Worm (Caenorhabditis elegans) whole organism, L4 larva: Measurements from ENCODE around the gene srlf-32.

Experiments used
- D1046.2 ChIP-seq: fragments of 200-800 bp; sonication (Bioruptor generic); IDR thresholded peaks from 2 replicates; pipeline ENCODE4 v1.3.6; 2022; ENCODE audit warnings: missing genetic modification characterization, missing compliant biosample characterization
- F44E2.7 ChIP-seq: fragments of 200-800 bp; sonication (Bioruptor generic); IDR thresholded peaks from 2 replicates; pipeline ENCODE4 v2.1.2; 2022; ENCODE audit warnings: missing genetic modification characterization, missing compliant biosample characterization
- T20F7.1 ChIP-seq: fragments of 200-800 bp; sonication (Bioruptor generic); optimal IDR thresholded peaks from 2 replicates; lab custom pipeline; 2018; ENCODE audit warnings: mild to moderate bottlenecking, missing genetic modification characterization, missing compliant biosample characterization
- Y5F2A.4 ChIP-seq: fragments of 200-800 bp; sonication (Bioruptor generic); optimal IDR thresholded peaks from 2 replicates; lab custom pipeline; 2018; ENCODE audit warnings: mild to moderate bottlenecking, missing genetic modification characterization, missing compliant biosample characterization
- Y75B8A.6 ChIP-seq: fragments of 200-800 bp; sonication (Bioruptor generic); IDR thresholded peaks from 2 replicates; pipeline ENCODE4 v1.3.6; 2022; ENCODE audit warnings: missing genetic modification reagents, missing genetic modification characterization, missing compliant biosample characterization
- ZK337.2 ChIP-seq: fragments of 200-800 bp; sonication (Bioruptor generic); IDR thresholded peaks from 2 replicates; pipeline ENCODE4 v1.3.6; 2022; ENCODE audit warnings: missing genetic modification reagents, missing genetic modification characterization, missing compliant biosample characterization
- ZK546.5 ChIP-seq, 2 experiments: sonication (generic microtip); optimal IDR thresholded peaks; 2 replicates each; lab custom pipeline; 2017; ENCODE audit warnings: missing biosample characterization in 2 of 2, missing genetic modification characterization in 2 of 2
- aha-1 ChIP-seq: fragments of 150-350 bp; peaks from one replicate; lab custom pipeline; 2014; ENCODE audit warnings: missing biosample characterization, missing genetic modification characterization
- ama-1 ChIP-seq: fragments of 150-350 bp; optimal IDR thresholded peaks from 2 replicates; lab custom pipeline; 2014; ENCODE audit warnings: inconsistent platforms, mixed read lengths
- ceh-44 ChIP-seq: fragments of 200-800 bp; sonication (Bioruptor generic); IDR thresholded peaks from 2 replicates; pipeline ENCODE4 v1.3.6; 2022; ENCODE audit warnings: missing genetic modification reagents, missing genetic modification characterization, missing compliant biosample characterization
- ceh-62 ChIP-seq: sonication (generic microtip); optimal IDR thresholded peaks from 2 replicates; lab custom pipeline; 2017; ENCODE audit warnings: missing biosample characterization, missing genetic modification characterization
- ces-1 ChIP-seq: fragments of 150-350 bp; sonication (generic microtip); optimal IDR thresholded peaks from 4 replicates; lab custom pipeline; 2014; ENCODE audit warnings: missing biosample characterization, missing genetic modification reagents, missing genetic modification characterization
- cey-2 ChIP-seq: sonication (generic microtip); optimal IDR thresholded peaks from 3 replicates; lab custom pipeline; 2017; ENCODE audit warnings: missing genetic modification characterization, mild to moderate bottlenecking, missing compliant biosample characterization, antibody characterized with exemption, borderline replicate concordance; ENCODE audit not compliant: insufficient read depth
- daf-12 ChIP-seq: fragments of 150-350 bp; optimal IDR thresholded peaks from 2 replicates; lab custom pipeline; 2014; ENCODE audit warnings: missing biosample characterization, missing genetic modification reagents, missing genetic modification characterization
- duxl-1 ChIP-seq: sonication (generic microtip); optimal IDR thresholded peaks from 2 replicates; lab custom pipeline; 2016; ENCODE audit warnings: mild to moderate bottlenecking, missing genetic modification characterization, moderate library complexity, missing compliant biosample characterization; ENCODE audit not compliant: poor library complexity
- hif-1 ChIP-seq, 2 experiments: sonication (generic microtip); optimal IDR thresholded peaks; 2 replicates each; lab custom pipeline; 2016 to 2017; ENCODE audit warnings: missing compliant biosample characterization in 2 of 2, missing genetic modification characterization in 2 of 2, missing genetic modification reagents in 2 of 2, missing genotype in 2 of 2, mild to moderate bottlenecking in 1 of 2
- hlh-11 ChIP-seq: fragments of 200-800 bp; sonication (Bioruptor generic); optimal IDR thresholded peaks from 2 replicates; lab custom pipeline; 2018; ENCODE audit warnings: mild to moderate bottlenecking, missing genetic modification characterization, missing compliant biosample characterization
- hmg-1.1 ChIP-seq: fragments of 200-800 bp; sonication (Bioruptor generic); IDR thresholded peaks from 2 replicates; pipeline ENCODE4 v1.3.6; 2022; ENCODE audit warnings: missing genetic modification reagents, missing genetic modification characterization, missing compliant biosample characterization
- lin-29 ChIP-seq: fragments of 200-800 bp; sonication (Bioruptor generic); IDR thresholded peaks from 2 replicates; pipeline ENCODE4 v1.3.6; 2022; ENCODE audit warnings: missing genetic modification reagents, missing genetic modification characterization, missing compliant biosample characterization
- lsy-2 ChIP-seq, 2 experiments: fragments of 150-350 bp in 1 of 2; sonication (generic microtip) in 1 of 2; optimal IDR thresholded peaks; 2 replicates each; lab custom pipeline; 2014 to 2017; ENCODE audit warnings: missing biosample characterization in 2 of 2, missing genetic modification characterization in 2 of 2
- madf-9 ChIP-seq: fragments of 200-800 bp; sonication (Bioruptor generic); conservative IDR thresholded peaks from 2 replicates; pipeline ENCODE4 v1.3.6; 2022; ENCODE audit warnings: missing genetic modification reagents, missing genetic modification characterization, missing compliant biosample characterization
- mdl-1 ChIP-seq, 2 experiments: fragments of 150-350 bp in 1 of 2; sonication (generic microtip) in 1 of 2; optimal IDR thresholded peaks; 2 replicates each; lab custom pipeline; 2014 to 2017; ENCODE audit warnings: missing biosample characterization in 2 of 2, missing genetic modification characterization in 2 of 2
- mdt-29 ChIP-seq: fragments of 200-800 bp; sonication (Bioruptor generic); IDR thresholded peaks from 2 replicates; pipeline ENCODE4 v1.3.6; 2022; ENCODE audit warnings: missing genetic modification reagents, missing genetic modification characterization, missing compliant biosample characterization
- mep-1 ChIP-seq: fragments of 150-350 bp; sonication (generic microtip); optimal IDR thresholded peaks from 3 replicates; lab custom pipeline; 2014; ENCODE audit warnings: missing biosample characterization, missing genetic modification characterization
- mxl-3 ChIP-seq: fragments of 200-800 bp; sonication (Bioruptor generic); optimal IDR thresholded peaks from 2 replicates; lab custom pipeline; 2018; ENCODE audit warnings: mild to moderate bottlenecking, missing genetic modification characterization, missing compliant biosample characterization
- nhr-10 ChIP-seq: fragments of 150-350 bp; optimal IDR thresholded peaks from 2 replicates; lab custom pipeline; 2014; ENCODE audit warnings: missing biosample characterization, missing genetic modification characterization
- nhr-102 ChIP-seq: sonication (generic microtip); optimal IDR thresholded peaks from 2 replicates; lab custom pipeline; 2016; ENCODE audit warnings: mild to moderate bottlenecking, missing genetic modification characterization, moderate library complexity, missing compliant biosample characterization
- nhr-11 ChIP-seq: fragments of 150-350 bp; optimal IDR thresholded peaks from 2 replicates; lab custom pipeline; 2014; ENCODE audit warnings: missing biosample characterization, missing genetic modification characterization
- nhr-237 ChIP-seq: sonication (generic microtip); optimal IDR thresholded peaks from 2 replicates; lab custom pipeline; 2017; ENCODE audit warnings: missing biosample characterization, missing genetic modification characterization
- nhr-28 ChIP-seq: fragments of 150-350 bp; optimal IDR thresholded peaks from 2 replicates; lab custom pipeline; 2014; ENCODE audit warnings: missing biosample characterization, missing genetic modification characterization
- nhr-48 ChIP-seq: sonication (generic microtip); optimal IDR thresholded peaks from 2 replicates; lab custom pipeline; 2016; ENCODE audit warnings: mild to moderate bottlenecking, missing genetic modification characterization, missing compliant biosample characterization
- nhr-6 ChIP-seq: fragments of 150-350 bp; optimal IDR thresholded peaks from 2 replicates; lab custom pipeline; 2014; ENCODE audit warnings: missing biosample characterization, missing genetic modification characterization
- nhr-77 ChIP-seq: fragments of 150-350 bp; optimal IDR thresholded peaks from 2 replicates; lab custom pipeline; 2014; ENCODE audit warnings: missing biosample characterization, missing genetic modification characterization
- pha-4 ChIP-seq, 2 experiments: fragments of 150-350 bp in 1 of 2; fragments of 200-800 bp in 1 of 2; sonication (Bioruptor generic) in 1 of 2; IDR thresholded peaks in 1 of 2; optimal IDR thresholded peaks in 1 of 2; 2 replicates each; pipeline versions ENCODE4 v1.3.6 to Lab custom; 2014 to 2022; ENCODE audit warnings: missing genetic modification characterization in 2 of 2, missing genetic modification reagents in 2 of 2, missing biosample characterization in 1 of 2, missing compliant biosample characterization in 1 of 2
- php-3 ChIP-seq: fragments of 200-800 bp; sonication (Bioruptor generic); IDR thresholded peaks from 2 replicates; pipeline ENCODE4 v1.3.6; 2022; ENCODE audit warnings: missing genetic modification reagents, missing genetic modification characterization, missing compliant biosample characterization
- pqm-1 ChIP-seq: sonication (generic microtip); optimal IDR thresholded peaks from 2 replicates; lab custom pipeline; 2017; ENCODE audit warnings: missing biosample characterization, missing genetic modification characterization
- sdz-12 ChIP-seq: fragments of 200-800 bp; sonication (Bioruptor generic); optimal IDR thresholded peaks from 2 replicates; lab custom pipeline; 2018; ENCODE audit warnings: mild to moderate bottlenecking, missing genetic modification characterization, missing compliant biosample characterization
- skn-1 ChIP-seq: fragments of 150-350 bp; optimal IDR thresholded peaks from 2 replicates; lab custom pipeline; 2014; ENCODE audit warnings: missing biosample characterization, missing genetic modification characterization
- snpc-4 ChIP-seq: fragments of 150-350 bp; optimal IDR thresholded peaks from 2 replicates; lab custom pipeline; 2014; ENCODE audit warnings: missing biosample characterization, missing genetic modification characterization
- tag-97 ChIP-seq: fragments of 200-800 bp; sonication (Bioruptor generic); IDR thresholded peaks from 2 replicates; pipeline ENCODE4 v1.3.6; 2022; ENCODE audit warnings: missing genetic modification characterization, missing compliant biosample characterization
- tra-1 ChIP-seq: fragments of 200-800 bp; sonication (Bioruptor generic); IDR thresholded peaks from 2 replicates; pipeline ENCODE4 v1.3.6; 2022; ENCODE audit warnings: missing genetic modification reagents, missing genetic modification characterization, missing compliant biosample characterization
- unc-39 ChIP-seq: sonication (generic microtip); optimal IDR thresholded peaks from 2 replicates; lab custom pipeline; 2017; ENCODE audit warnings: missing biosample characterization, missing genetic modification characterization
- unc-62 ChIP-seq, 3 experiments: fragments of 150-350 bp in 1 of 3; sonication (generic microtip); optimal IDR thresholded peaks in 2 of 3; peaks in 1 of 3; 1 replicate in 1 of 3; 2 replicates in 2 of 3; lab custom pipeline; 2014 to 2017; ENCODE audit warnings: missing biosample characterization in 3 of 3, missing genetic modification characterization in 3 of 3, missing genetic modification reagents in 3 of 3, missing genotype in 1 of 3
- zfp-2 ChIP-seq: sonication (generic microtip); optimal IDR thresholded peaks from 2 replicates; lab custom pipeline; 2016; ENCODE audit warnings: mild to moderate bottlenecking, missing genetic modification characterization, missing compliant biosample characterization
- zfp-3 ChIP-seq: fragments of 200-800 bp; sonication (Bioruptor generic); conservative IDR thresholded peaks from 2 replicates; pipeline ENCODE4 v1.3.6; 2022; ENCODE audit warnings: missing genetic modification reagents, missing genetic modification characterization, missing compliant biosample characterization
- zip-2 ChIP-seq: fragments of 150-350 bp; optimal IDR thresholded peaks from 2 replicates; lab custom pipeline; 2014; ENCODE audit warnings: missing biosample characterization, missing genetic modification characterization
- ztf-7 ChIP-seq: fragments of 150-350 bp; optimal IDR thresholded peaks from 2 replicates; lab custom pipeline; 2014; ENCODE audit warnings: missing biosample characterization, missing genetic modification characterization

The srlf-32 gene

DNA sequence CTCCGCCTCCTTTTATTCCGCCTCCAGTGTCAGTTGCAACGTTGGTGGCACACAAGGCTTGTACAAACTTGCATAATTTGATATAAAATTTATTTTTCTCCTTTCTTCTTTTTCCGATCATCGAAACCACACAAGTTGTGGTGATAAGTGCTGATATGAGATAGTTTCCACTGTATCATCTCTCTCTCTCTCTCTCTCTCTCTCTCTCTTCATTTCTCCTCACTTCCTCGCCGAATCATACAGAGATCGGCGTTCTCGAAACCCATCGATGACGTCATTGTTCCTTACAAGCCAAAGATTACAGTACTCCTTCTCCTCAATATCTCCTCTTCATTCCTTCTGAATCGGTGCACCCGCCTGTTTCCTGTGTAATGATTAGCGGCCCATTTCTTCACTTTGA lies 26.5 kb upstream of the srlf-32 start, which contains the start of gene nhr-43:
Gene nhr-43, plus strand, starts transcription at position 233 of the 400 bp plus-strand sequence.
- TF ChIP-seq sdz-12 (GFP tag; lab: Kevin White, UChicago) (no peak), lin-29 (GFP tag; lab: Robert Waterston, UW) (no peak), cey-2 (no peak), mdl-1 (tag; optimal IDR thresholded peaks at IDR 0.05; lab: Kevin White, UChicago) (no peak), Y5F2A.4 (no peak), nhr-102 (no peak), nhr-77 (tag; lab: Kevin White, UChicago) (no peak), unc-62 (GFP tag; optimal IDR thresholded peaks at IDR 0.05 in 1 of 2; lab: Kevin White, UChicago) (no peak), unc-62 (tag; optimal IDR thresholded peaks at IDR 0.05; lab: Kevin White, UChicago) (no peak), nhr-48 (peak; percentile 68), hif-1 (tag; optimal IDR thresholded peaks at IDR 0.05; lab: Kevin White, UChicago) (no peak), mdt-29 (no peak), zfp-2 (tag; lab: Kevin White, UChicago) (no peak), hmg-1.1 (no peak), T20F7.1 (GFP tag; lab: Kevin White, UChicago) (no peak), zfp-3 (GFP tag; lab: Robert Waterston, UW) (no peak), pha-4 (GFP tag; IDR thresholded peaks at IDR 0.05; lab: Robert Waterston, UW) (no peak), pha-4 (tag; optimal IDR thresholded peaks at IDR 0.05; lab: Kevin White, UChicago) (no peak), nhr-10 (tag; lab: Kevin White, UChicago) (peak; percentile 33), aha-1 (tag; lab: Kevin White, UChicago) (peak; percentile 8), duxl-1 (tag; lab: Kevin White, UChicago) (no peak), tra-1 (0 out of 2 replicates have a peak, but pooled peaks have one; percentile 10), madf-9 (no peak), snpc-4 (tag; lab: Kevin White, UChicago) (no peak), pqm-1 (tag; lab: Kevin White, UChicago) (no peak), nhr-28 (tag; lab: Kevin White, UChicago) (peak; percentile 42), ZK546.5 (tag; optimal IDR thresholded peaks at IDR 0.05; lab: Kevin White, UChicago) (no peak), ces-1 (no peak), php-3 (GFP tag; lab: Robert Waterston, UW) (no peak), ZK337.2 (GFP tag; lab: Robert Waterston, UW) (no peak), D1046.2 (GFP tag; lab: Robert Waterston, UW) (no peak), F44E2.7 (GFP tag; lab: Robert Waterston, UW) (no peak), hlh-11 (tag; lab: Kevin White, UChicago) (peak; percentile 52), daf-12 (tag; lab: Kevin White, UChicago) (no peak), skn-1 (tag; lab: Kevin White, UChicago) (no peak), Y75B8A.6 (GFP tag; lab: Robert Waterston, UW) (no peak), ceh-44 (GFP tag; lab: Robert Waterston, UW) (no peak), ztf-7 (tag; lab: Kevin White, UChicago) (no peak), lsy-2 (tag; optimal IDR thresholded peaks at IDR 0.05; lab: Kevin White, UChicago) (peak in 1 of 2 experiments; percentile 42)

- peak in 1 of 2 experiments; percentile 90 for TF ChIP-seq unc-62 (GFP tag; optimal IDR thresholded peaks at IDR 0.05 in 1 of 2; lab: Kevin White, UChicago)
- no peak for TF ChIP-seq unc-62 (tag; optimal IDR thresholded peaks at IDR 0.05; lab: Kevin White, UChicago)
- TF ChIP-seq madf-9, result no peak
Observed at ce11 chrIV:11900399-11900798, 25.4 kb upstream of the srlf-32 start.

ce11 chrIV:11901215-11901614 lies 24.6 kb upstream of the srlf-32 start:
- TF ChIP-seq Y75B8A.6 (GFP tag; lab: Robert Waterston, UW) (no peak), nhr-6 (tag; lab: Kevin White, UChicago) (no peak), unc-39 (tag; lab: Kevin White, UChicago) (no peak), nhr-10 (tag; lab: Kevin White, UChicago) (peak; percentile 34), T20F7.1 (GFP tag; lab: Kevin White, UChicago) (no peak), sdz-12 (GFP tag; lab: Kevin White, UChicago) (no peak), ama-1 (lab: Kevin White, UChicago) (no peak), zip-2 (no peak), ceh-62 (tag; lab: Kevin White, UChicago) (no peak), aha-1 (tag; lab: Kevin White, UChicago) (no peak), nhr-28 (tag; lab: Kevin White, UChicago) (peak; percentile 48), nhr-11 (tag; lab: Kevin White, UChicago) (no peak), tag-97 (GFP tag; lab: Robert Waterston, UW) (no peak), mxl-3 (GFP tag; lab: Kevin White, UChicago) (peak; percentile 11), mep-1 (tag; lab: Kevin White, UChicago) (peak; percentile 9), mdl-1 (tag; optimal IDR thresholded peaks at IDR 0.05; lab: Kevin White, UChicago) (peak in 1 of 2 experiments; percentile 70), ZK546.5 (tag; optimal IDR thresholded peaks at IDR 0.05; lab: Kevin White, UChicago) (no peak), nhr-237 (tag; lab: Kevin White, UChicago) (no peak), pha-4 (GFP tag; IDR thresholded peaks at IDR 0.05; lab: Robert Waterston, UW) (no peak), pha-4 (tag; optimal IDR thresholded peaks at IDR 0.05; lab: Kevin White, UChicago) (no peak)
